Worm (Caenorhabditis elegans) whole organism, L1 larva: ENCODE results near the gene mrpl-4.
A peak's percentile ranks its signal among the peaks of the same experiment; 100 is the strongest.

Experiments
- C04F5.9 ChIP-seq: sonication (generic microtip); optimal IDR thresholded peaks from 2 replicates; lab custom pipeline; 2016; ENCODE audit warnings: missing genetic modification characterization, missing compliant biosample characterization
- C16A3.4 ChIP-seq: fragments of 150-350 bp; optimal IDR thresholded peaks from 2 replicates; lab custom pipeline; 2014; ENCODE audit warnings: missing biosample characterization, missing genetic modification characterization
- C34B4.2 ChIP-seq: sonication (generic microtip); optimal IDR thresholded peaks from 2 replicates; lab custom pipeline; 2017; ENCODE audit warnings: mild to moderate bottlenecking, missing genetic modification characterization, missing compliant biosample characterization
- Y116A8C.19 ChIP-seq: sonication (generic microtip); optimal IDR thresholded peaks from 2 replicates; lab custom pipeline; 2016; ENCODE audit warnings: missing compliant biosample characterization, missing genetic modification characterization, borderline replicate concordance
- aly-2 ChIP-seq: fragments of 150-350 bp; optimal IDR thresholded peaks from 2 replicates; lab custom pipeline; 2014; ENCODE audit warnings: missing biosample characterization, missing genetic modification characterization
- blmp-1 ChIP-seq: fragments of 150-350 bp; optimal IDR thresholded peaks from 2 replicates; lab custom pipeline; 2014; ENCODE audit warnings: missing biosample characterization, missing genetic modification characterization
- ceh-63 ChIP-seq: fragments of 200-800 bp; sonication (Bioruptor generic); optimal IDR thresholded peaks from 2 replicates; lab custom pipeline; 2018; ENCODE audit warnings: mild to moderate bottlenecking, missing genetic modification characterization, missing compliant biosample characterization
- ceh-8 ChIP-seq: fragments of 200-800 bp; sonication (Bioruptor generic); optimal IDR thresholded peaks from 2 replicates; lab custom pipeline; 2018; ENCODE audit warnings: mild to moderate bottlenecking, missing genetic modification characterization, moderate library complexity, missing compliant biosample characterization
- ceh-88 ChIP-seq: fragments of 200-800 bp; sonication (Bioruptor generic); IDR thresholded peaks from 2 replicates; pipeline ENCODE4 v1.3.6; 2022; ENCODE audit warnings: missing genetic modification characterization, missing compliant biosample characterization
- ceh-90 ChIP-seq: sonication (generic microtip); optimal IDR thresholded peaks from 2 replicates; lab custom pipeline; 2016; ENCODE audit warnings: missing genetic modification characterization, missing compliant biosample characterization
- ces-1 ChIP-seq: fragments of 150-350 bp; optimal IDR thresholded peaks from 2 replicates; lab custom pipeline; 2014; ENCODE audit warnings: missing biosample characterization, missing genetic modification reagents, missing genetic modification characterization
- dpl-1 ChIP-seq, 3 experiments: fragments of 150-350 bp in 2 of 3; sonication (generic microtip) in 1 of 3; optimal IDR thresholded peaks; 2 replicates each; lab custom pipeline; 2014 to 2017; ENCODE audit warnings: missing biosample characterization in 3 of 3, missing genetic modification characterization in 3 of 3, missing genetic modification reagents in 3 of 3
- dsc-1 ChIP-seq: sonication (generic microtip); optimal IDR thresholded peaks from 2 replicates; lab custom pipeline; 2016; ENCODE audit warnings: mild to moderate bottlenecking, missing genetic modification characterization, missing compliant biosample characterization
- efl-1 ChIP-seq, 4 experiments: fragments of 150-350 bp; optimal IDR thresholded peaks in 3 of 4; peaks in 1 of 4; 1 replicate in 1 of 4; 2 replicates in 3 of 4; lab custom pipeline; 2014; ENCODE audit warnings: missing biosample characterization in 2 of 4, missing genetic modification characterization in 2 of 4, missing genetic modification reagents in 2 of 4
- efl-3 ChIP-seq: fragments of 200-800 bp; sonication (Bioruptor generic); optimal IDR thresholded peaks from 2 replicates; lab custom pipeline; 2018; ENCODE audit warnings: mild to moderate bottlenecking, missing genetic modification characterization, missing compliant biosample characterization
- egl-13 ChIP-seq: sonication (generic microtip); optimal IDR thresholded peaks from 2 replicates; lab custom pipeline; 2016; ENCODE audit warnings: missing genotype, missing genetic modification reagents, missing genetic modification characterization, missing compliant biosample characterization
- fkh-10 ChIP-seq: sonication (generic microtip); optimal IDR thresholded peaks from 2 replicates; lab custom pipeline; 2017; ENCODE audit warnings: missing biosample characterization, missing genetic modification reagents, missing genetic modification characterization
- fkh-4 ChIP-seq: sonication (generic microtip); optimal IDR thresholded peaks from 2 replicates; lab custom pipeline; 2016; ENCODE audit warnings: missing compliant biosample characterization, missing genetic modification characterization, borderline replicate concordance
- fos-1 ChIP-seq: fragments of 150-350 bp; optimal IDR thresholded peaks from 2 replicates; lab custom pipeline; 2014; ENCODE audit warnings: missing biosample characterization, missing genetic modification characterization
- grh-1 ChIP-seq: fragments of 200-800 bp; sonication (Bioruptor generic); IDR thresholded peaks from 2 replicates; pipeline ENCODE4 v1.3.6; 2022; ENCODE audit warnings: missing genetic modification reagents, missing genetic modification characterization, missing compliant biosample characterization
- hlh-17 ChIP-seq: fragments of 200-800 bp; sonication (Bioruptor generic); optimal IDR thresholded peaks from 2 replicates; lab custom pipeline; 2018; ENCODE audit warnings: missing genetic modification characterization, mild to moderate bottlenecking, missing compliant biosample characterization, moderate library complexity, borderline replicate concordance
- hpl-2 ChIP-seq: fragments of 150-350 bp; optimal IDR thresholded peaks from 2 replicates; lab custom pipeline; 2014; ENCODE audit warnings: missing biosample characterization, missing genetic modification reagents, missing genetic modification characterization
- jun-1 ChIP-seq: fragments of 150-350 bp; optimal IDR thresholded peaks from 2 replicates; lab custom pipeline; 2014; ENCODE audit warnings: missing biosample characterization, missing genetic modification reagents, missing genetic modification characterization
- lin-13 ChIP-seq: fragments of 150-350 bp; optimal IDR thresholded peaks from 2 replicates; lab custom pipeline; 2014; ENCODE audit warnings: missing biosample characterization, missing genetic modification reagents, missing genetic modification characterization
- lin-39 ChIP-seq: fragments of 150-350 bp; optimal IDR thresholded peaks from 2 replicates; lab custom pipeline; 2014; ENCODE audit warnings: missing biosample characterization, missing genetic modification reagents, missing genetic modification characterization
- lsy-2 ChIP-seq, 2 experiments: fragments of 150-350 bp; optimal IDR thresholded peaks; 2 replicates each; lab custom pipeline; 2014; ENCODE audit warnings: missing biosample characterization in 2 of 2, missing genetic modification characterization in 2 of 2
- mab-9 ChIP-seq: fragments of 200-800 bp; sonication (Bioruptor generic); IDR thresholded peaks from 2 replicates; pipeline ENCODE4 v1.3.6; 2022; ENCODE audit warnings: missing genetic modification reagents, missing genetic modification characterization, missing compliant biosample characterization
- mef-2 ChIP-seq: fragments of 150-350 bp; optimal IDR thresholded peaks from 2 replicates; lab custom pipeline; 2014; ENCODE audit warnings: missing biosample characterization, missing genetic modification characterization
- mep-1 ChIP-seq: fragments of 150-350 bp; optimal IDR thresholded peaks from 2 replicates; lab custom pipeline; 2014; ENCODE audit warnings: missing biosample characterization, missing genetic modification characterization
- nhr-11 ChIP-seq: fragments of 150-350 bp; optimal IDR thresholded peaks from 2 replicates; lab custom pipeline; 2014; ENCODE audit warnings: missing biosample characterization, missing genetic modification characterization
- nhr-12 ChIP-seq: sonication (generic microtip); optimal IDR thresholded peaks from 2 replicates; lab custom pipeline; 2017; ENCODE audit warnings: missing biosample characterization, missing genetic modification characterization
- nhr-19 ChIP-seq: fragments of 200-800 bp; sonication (Bioruptor generic); conservative IDR thresholded peaks from 2 replicates; pipeline ENCODE4 v1.3.6; 2022; ENCODE audit warnings: missing genetic modification characterization, missing compliant biosample characterization
- nhr-20 ChIP-seq: sonication (generic microtip); optimal IDR thresholded peaks from 2 replicates; lab custom pipeline; 2016; ENCODE audit warnings: mild to moderate bottlenecking, missing genetic modification characterization, missing compliant biosample characterization
- nhr-237 ChIP-seq: fragments of 150-350 bp; optimal IDR thresholded peaks from 2 replicates; lab custom pipeline; 2014; ENCODE audit warnings: missing biosample characterization, missing genetic modification characterization
- nhr-28 ChIP-seq: fragments of 150-350 bp; optimal IDR thresholded peaks from 2 replicates; lab custom pipeline; 2014; ENCODE audit warnings: missing biosample characterization, missing genetic modification characterization
- nhr-71 ChIP-seq: sonication (generic microtip); optimal IDR thresholded peaks from 2 replicates; lab custom pipeline; 2016; ENCODE audit warnings: mild to moderate bottlenecking, missing genetic modification characterization, moderate library complexity, missing compliant biosample characterization
- nhr-76 ChIP-seq: sonication (generic microtip); optimal IDR thresholded peaks from 2 replicates; lab custom pipeline; 2017; ENCODE audit warnings: missing biosample characterization, missing genetic modification characterization
- nhr-77 ChIP-seq: fragments of 150-350 bp; optimal IDR thresholded peaks from 2 replicates; lab custom pipeline; 2014; ENCODE audit warnings: missing biosample characterization, missing genetic modification characterization
- nhr-85 ChIP-seq: sonication (generic microtip); peaks from one replicate; lab custom pipeline; 2016; ENCODE audit warnings: missing genetic modification characterization, inconsistent platforms, missing compliant biosample characterization
- nhr-90 ChIP-seq: sonication (generic microtip); optimal IDR thresholded peaks from 2 replicates; lab custom pipeline; 2016; ENCODE audit warnings: mild to moderate bottlenecking, missing genetic modification characterization, missing compliant biosample characterization; ENCODE audit not compliant: poor library complexity
- pqm-1 ChIP-seq: sonication (generic microtip); optimal IDR thresholded peaks from 3 replicates; lab custom pipeline; 2017; ENCODE audit warnings: missing biosample characterization, missing genetic modification characterization
- rnt-1 ChIP-seq: sonication (generic microtip); optimal IDR thresholded peaks from 2 replicates; lab custom pipeline; 2016; ENCODE audit warnings: mild to moderate bottlenecking, missing genetic modification characterization, moderate library complexity, missing compliant biosample characterization
- skn-1 ChIP-seq: fragments of 150-350 bp; optimal IDR thresholded peaks from 2 replicates; lab custom pipeline; 2014; ENCODE audit warnings: missing biosample characterization, missing genetic modification characterization
- snu-23 ChIP-seq: sonication (generic microtip); optimal IDR thresholded peaks from 2 replicates; lab custom pipeline; 2016; ENCODE audit warnings: missing genetic modification characterization, missing compliant biosample characterization
- sptf-1 ChIP-seq: fragments of 150-350 bp; optimal IDR thresholded peaks from 2 replicates; lab custom pipeline; 2014; ENCODE audit warnings: missing biosample characterization, missing genetic modification characterization
- sup-37 ChIP-seq: fragments of 200-800 bp; sonication (Bioruptor generic); optimal IDR thresholded peaks from 2 replicates; lab custom pipeline; 2018; ENCODE audit warnings: mild to moderate bottlenecking, missing genetic modification characterization, missing compliant biosample characterization
- swsn-7 ChIP-seq: sonication (generic microtip); optimal IDR thresholded peaks from 2 replicates; lab custom pipeline; 2016; ENCODE audit warnings: missing genetic modification characterization, missing compliant biosample characterization
- tbx-2 ChIP-seq: sonication (generic microtip); optimal IDR thresholded peaks from 2 replicates; lab custom pipeline; 2016; ENCODE audit warnings: missing genetic modification characterization, missing compliant biosample characterization
- unc-130 ChIP-seq: fragments of 150-350 bp; optimal IDR thresholded peaks from 2 replicates; lab custom pipeline; 2017; ENCODE audit warnings: missing biosample characterization, missing genetic modification characterization, inconsistent platforms
- unc-30 ChIP-seq: sonication (generic microtip); optimal IDR thresholded peaks from 2 replicates; lab custom pipeline; 2017; ENCODE audit warnings: missing biosample characterization, missing genetic modification characterization
- unc-86 ChIP-seq: sonication (generic microtip); optimal IDR thresholded peaks from 2 replicates; lab custom pipeline; 2016; ENCODE audit warnings: missing genetic modification characterization, missing compliant biosample characterization
- vab-15 ChIP-seq: sonication (generic microtip); optimal IDR thresholded peaks from 2 replicates; lab custom pipeline; 2017; ENCODE audit warnings: missing genotype, mild to moderate bottlenecking, missing genetic modification characterization, missing compliant biosample characterization
- zag-1 ChIP-seq: fragments of 150-350 bp; optimal IDR thresholded peaks from 2 replicates; lab custom pipeline; 2014; ENCODE audit warnings: missing biosample characterization, missing genetic modification characterization
- ztf-4 ChIP-seq: fragments of 150-350 bp; optimal IDR thresholded peaks from 2 replicates; lab custom pipeline; 2014; ENCODE audit warnings: missing biosample characterization, missing genetic modification characterization

The mrpl-4 gene

ce11 chrV:8445636-8446035 lies 21.4 kb upstream of the mrpl-4 start (continued):
- no peak for TF ChIP-seq ceh-88 (GFP tag; lab: Robert Waterston, UW)
- TF ChIP-seq unc-86 (tag; lab: Kevin White, UChicago): no peak
- TF ChIP-seq blmp-1: peak; percentile 78
- peak; percentile 28 for TF ChIP-seq C16A3.4 (tag; lab: Kevin White, UChicago)
- no peak for TF ChIP-seq nhr-28
- peak; percentile 5 to 62 for TF ChIP-seq lsy-2 (tag; optimal IDR thresholded peaks at IDR 0.05; lab: Kevin White, UChicago)
- TF ChIP-seq unc-130 (tag; lab: Kevin White, UChicago): no peak
- TF ChIP-seq hlh-17 (GFP tag; lab: Kevin White, UChicago): no peak
- TF ChIP-seq sup-37 (GFP tag; lab: Kevin White, UChicago): no peak
- TF ChIP-seq jun-1: peak; percentile 43
- no peak for TF ChIP-seq lin-13 (GFP tag; lab: Kevin White, UChicago)
- TF ChIP-seq snu-23 (GFP tag; lab: Kevin White, UChicago): peak; percentile 48
- TF ChIP-seq nhr-76 (tag; lab: Kevin White, UChicago): no peak
- TF ChIP-seq lin-39: no peak
- peak; percentile 53 for TF ChIP-seq nhr-20 (tag; lab: Kevin White, UChicago)
- no peak for TF ChIP-seq dsc-1 (tag; lab: Kevin White, UChicago)
- TF ChIP-seq ztf-4 (tag; lab: Kevin White, UChicago): no peak
- TF ChIP-seq fkh-10 (GFP tag; lab: Kevin White, UChicago): no peak
- TF ChIP-seq hpl-2 (GFP tag; lab: Kevin White, UChicago): no peak
- TF ChIP-seq fkh-4: no peak
- TF ChIP-seq nhr-71 (tag; lab: Kevin White, UChicago): peak; percentile 48
- TF ChIP-seq grh-1 (GFP tag; lab: Robert Waterston, UW): no peak
- TF ChIP-seq ceh-8: no peak
- no peak for TF ChIP-seq efl-3 (GFP tag; lab: Kevin White, UChicago)
- no peak for TF ChIP-seq skn-1 (tag; lab: Kevin White, UChicago)
- no peak for TF ChIP-seq Y116A8C.19 (tag; lab: Kevin White, UChicago)
- no peak for TF ChIP-seq C34B4.2 (tag; lab: Kevin White, UChicago)
- TF ChIP-seq nhr-90 (tag; lab: Kevin White, UChicago): peak; percentile 41
- TF ChIP-seq unc-30 (tag; lab: Kevin White, UChicago): no peak
- no peak for TF ChIP-seq ces-1 (GFP tag; lab: Kevin White, UChicago)
- TF ChIP-seq nhr-85: peak; percentile 80
- no peak for TF ChIP-seq nhr-11 (tag; lab: Kevin White, UChicago)
- no peak for TF ChIP-seq nhr-237 (tag; lab: Kevin White, UChicago)
- no peak for TF ChIP-seq zag-1 (tag; lab: Kevin White, UChicago)
- no peak for TF ChIP-seq nhr-19 (GFP tag; lab: Robert Waterston, UW)
- peak; percentile 16 for TF ChIP-seq mep-1 (tag; lab: Kevin White, UChicago)
- TF ChIP-seq nhr-12: no peak
- peak in 1 of 2 experiments; percentile 22 for TF ChIP-seq efl-1 (optimal IDR thresholded peaks at IDR 0.05; lab: Kevin White, UChicago)
- TF ChIP-seq efl-1 (GFP tag; optimal IDR thresholded peaks at IDR 0.05 in 1 of 2; lab: Kevin White, UChicago): peak in 1 of 2 experiments; percentile 1
- no peak for TF ChIP-seq C04F5.9 (tag; lab: Kevin White, UChicago)
- TF ChIP-seq dpl-1 (GFP tag; optimal IDR thresholded peaks at IDR 0.05; lab: Kevin White, UChicago): no peak
- peak; percentile 60 for TF ChIP-seq nhr-77 (tag; lab: Kevin White, UChicago)
- no peak for TF ChIP-seq mab-9 (GFP tag; lab: Robert Waterston, UW)
- no peak for TF ChIP-seq aly-2 (tag; lab: Kevin White, UChicago)
- TF ChIP-seq sptf-1 (tag; lab: Kevin White, UChicago): no peak
- TF ChIP-seq tbx-2 (tag; lab: Kevin White, UChicago): no peak
- peak; percentile 9 for TF ChIP-seq fos-1 (tag; lab: Kevin White, UChicago)
- TF ChIP-seq mef-2 (tag; lab: Kevin White, UChicago): no peak
- TF ChIP-seq pqm-1: no peak
- TF ChIP-seq rnt-1 (tag; lab: Kevin White, UChicago): no peak
- TF ChIP-seq ceh-90: no peak
- no peak for TF ChIP-seq egl-13 (tag; lab: Kevin White, UChicago)
- no peak for TF ChIP-seq vab-15 (tag; lab: Kevin White, UChicago)
- no peak for TF ChIP-seq swsn-7 (tag; lab: Kevin White, UChicago)
- no peak for TF ChIP-seq ceh-63 (GFP tag; lab: Kevin White, UChicago)
